Worm (Caenorhabditis elegans) whole organism, L3 larva: Measurements from ENCODE around the gene ztf-7.

Experiments
- ceh-82 ChIP-seq: fragments of 150-350 bp; optimal IDR thresholded peaks from 2 replicates; lab custom pipeline; 2014; ENCODE audit warnings: missing biosample characterization, missing genetic modification characterization
- ceh-9 ChIP-seq: sonication (generic microtip); optimal IDR thresholded peaks from 2 replicates; lab custom pipeline; 2018; ENCODE audit warnings: missing biosample characterization, missing genetic modification characterization
- egl-27 ChIP-seq: sonication (generic microtip); optimal IDR thresholded peaks from 4 replicates; lab custom pipeline; 2017; ENCODE audit warnings: missing biosample characterization, missing genetic modification reagents, missing genetic modification characterization
- elt-1 ChIP-seq: fragments of 150-350 bp; optimal IDR thresholded peaks from 2 replicates; lab custom pipeline; 2014; ENCODE audit warnings: missing biosample characterization, missing genetic modification characterization
- nhr-237 ChIP-seq: fragments of 150-350 bp; optimal IDR thresholded peaks from 2 replicates; lab custom pipeline; 2014; ENCODE audit warnings: missing biosample characterization, missing genetic modification characterization
- pha-4 ChIP-seq: fragments of 150-350 bp; optimal IDR thresholded peaks from 2 replicates; lab custom pipeline; 2014; ENCODE audit warnings: missing biosample characterization, missing genetic modification reagents, missing genetic modification characterization
- snpc-4 ChIP-seq: fragments of 150-350 bp; optimal IDR thresholded peaks from 2 replicates; lab custom pipeline; 2014; ENCODE audit warnings: missing biosample characterization, missing genetic modification characterization
- unc-62 ChIP-seq: fragments of 150-350 bp; sonication (generic microtip); optimal IDR thresholded peaks from 4 replicates; lab custom pipeline; 2014; ENCODE audit warnings: missing biosample characterization, missing genetic modification reagents, missing genetic modification characterization
- ztf-11 ChIP-seq: fragments of 150-350 bp; optimal IDR thresholded peaks from 2 replicates; lab custom pipeline; 2014; ENCODE audit warnings: missing biosample characterization, missing genetic modification characterization
- ztf-4 ChIP-seq: fragments of 150-350 bp; optimal IDR thresholded peaks from 2 replicates; lab custom pipeline; 2014; ENCODE audit warnings: missing biosample characterization, missing genetic modification characterization

DNA sequence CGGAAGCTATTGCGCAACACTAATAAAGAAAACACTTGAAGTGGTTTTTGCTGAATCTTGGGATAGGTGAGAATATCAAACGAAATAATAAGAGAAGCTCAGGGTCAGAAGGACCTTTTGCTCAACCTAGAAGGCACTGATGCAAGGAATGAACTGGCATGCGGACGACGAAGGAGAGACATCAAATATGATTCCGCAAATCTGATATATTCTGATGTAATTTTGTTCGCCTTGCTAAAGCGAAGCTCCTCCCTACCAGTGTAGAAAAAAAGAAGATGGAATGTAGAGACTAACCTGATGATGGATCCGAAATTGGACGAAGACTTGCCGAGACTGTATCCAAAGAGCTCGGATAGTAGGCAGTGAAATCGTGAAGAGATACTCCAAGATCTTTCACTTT lies 21.6 kb downstream of the ztf-7 start:
- no peak for TF ChIP-seq unc-62 (GFP tag; lab: Kevin White, UChicago)
- TF ChIP-seq snpc-4 (tag; lab: Kevin White, UChicago), result no peak
- TF ChIP-seq elt-1, result no peak
- TF ChIP-seq ceh-9 (tag; lab: Kevin White, UChicago), result no peak
- no peak for TF ChIP-seq ztf-4 (tag; lab: Kevin White, UChicago)
- no peak for TF ChIP-seq ztf-11 (tag; lab: Kevin White, UChicago)
- TF ChIP-seq pha-4 (tag; lab: Kevin White, UChicago), result no peak
- no peak for TF ChIP-seq ceh-82 (tag; lab: Kevin White, UChicago)
- TF ChIP-seq nhr-237 (tag; lab: Kevin White, UChicago), result no peak
- TF ChIP-seq egl-27, result no peak
